Worm (Caenorhabditis elegans): ENCODE results near the gene K06A4.6.

DNA sequence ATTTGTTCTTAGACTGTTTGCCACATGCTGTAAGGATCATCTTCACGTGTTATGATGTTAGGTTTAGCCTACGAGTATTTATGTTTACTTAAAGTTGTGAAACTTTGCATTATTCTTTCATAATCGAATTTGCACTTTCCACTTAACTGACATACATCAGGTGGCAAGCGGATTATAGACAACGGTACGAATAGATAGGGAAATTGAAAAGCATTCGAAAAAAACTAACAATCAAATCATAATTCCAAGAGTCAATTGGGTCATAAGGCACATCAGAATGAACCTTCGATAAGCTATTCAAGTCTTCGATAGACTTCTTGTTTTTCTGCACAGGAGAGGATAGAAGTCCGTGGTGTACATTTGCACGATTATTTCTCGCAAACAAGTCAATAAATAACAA lies 12.0 kb upstream of the K06A4.6 start:
- TF ChIP-seq snpc-4 (GFP tag; optimal IDR thresholded peaks at IDR 0.05) (no peak), snpc-4 (tag; optimal IDR thresholded peaks at IDR 0.05) (no peak), sdz-38 (tag; optimal IDR thresholded peaks at IDR 0.05) (no peak), D2030.7 (GFP tag; IDR thresholded peaks at IDR 0.05) (no peak), egl-18 (GFP tag; IDR thresholded peaks at IDR 0.05) (no peak), athp-1 (tag; optimal IDR thresholded peaks at IDR 0.05) (no peak)

Data from whole organism, young adult.